Fruit fly (Drosophila melanogaster) S2 (cell line): ENCODE results near the gene CG3448.

ENCODE experiments used
- CG8478 ChIP-seq: fragments of >200 bp; optimal IDR thresholded peaks from 2 replicates; lab custom pipeline; 2018
- CTCF ChIP-seq, 2 experiments: fragments of >200 bp; optimal IDR thresholded peaks; 2 replicates each; lab custom pipeline; 2018

DNA sequence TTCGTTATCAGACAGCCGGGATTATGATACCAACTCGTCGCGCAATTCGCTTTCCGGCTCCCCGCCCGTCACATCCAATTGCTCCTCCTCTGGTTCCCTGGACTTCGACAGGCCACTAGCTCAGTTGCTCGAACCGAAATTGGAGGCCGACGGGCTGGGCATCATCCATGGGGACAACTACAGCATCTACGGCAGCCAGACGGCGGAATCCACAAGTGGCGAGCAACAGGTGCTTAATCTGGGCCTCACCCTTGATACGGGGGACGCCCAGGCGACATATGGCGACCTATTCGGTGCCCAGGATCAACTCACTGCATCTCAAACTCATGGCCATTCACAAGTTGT lies 20.8 kb downstream of the CG3448 start:
- TF ChIP-seq CTCF (optimal IDR thresholded peaks at IDR 0.05; lab: Kevin White, UChicago) (no peak), CG8478 (lab: Kevin White, UChicago) (no peak)
